Fruit fly (Drosophila melanogaster): ENCODE measurements around the gene Hsp70Aa.

DNA sequence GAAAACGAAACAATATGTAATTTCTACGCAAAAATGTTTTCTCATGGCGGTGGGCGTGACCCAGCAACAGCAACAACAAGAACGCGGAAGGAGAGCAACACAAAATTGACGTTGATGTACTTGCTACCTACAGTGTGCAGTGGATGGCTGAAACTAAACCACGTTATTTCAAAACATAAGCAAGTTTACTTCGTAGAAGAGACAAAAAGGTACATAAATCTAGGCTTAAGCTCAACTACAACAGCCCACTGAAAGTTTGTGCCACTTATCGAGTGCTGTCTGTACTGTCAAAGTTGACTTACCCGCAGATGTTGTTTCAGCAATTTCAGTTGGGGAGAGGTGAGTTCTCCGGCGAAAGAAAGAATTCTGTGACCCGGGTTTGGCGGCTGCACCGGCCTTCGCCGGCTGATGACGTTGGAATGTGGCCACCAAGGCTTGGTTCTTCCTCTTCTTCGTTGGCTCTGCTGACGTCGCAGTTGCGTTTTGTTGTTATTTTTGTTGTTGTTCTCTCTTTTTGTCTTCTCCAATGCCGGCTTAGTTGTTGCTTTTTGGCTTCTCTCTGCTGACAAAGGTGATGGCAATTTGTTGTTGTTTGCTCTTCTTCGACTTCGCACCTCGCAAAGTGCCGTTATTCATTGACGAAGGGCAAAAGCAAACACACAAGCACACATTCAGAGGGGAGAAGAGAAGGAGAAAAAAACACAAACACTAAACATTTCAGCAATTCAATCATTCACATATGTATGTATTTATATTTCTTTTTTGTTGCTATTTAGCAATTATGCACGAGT is 9.1 kb downstream of the Hsp70Aa start:
- TF ChIP-seq pan (optimal IDR thresholded peaks at IDR 0.05) (no peak), psq (optimal IDR thresholded peaks at IDR 0.05) (no peak), CG8478 (optimal IDR thresholded peaks at IDR 0.05) (no peak)
